Worm (Caenorhabditis elegans): ENCODE results near the gene C05A9.2.
A peak's percentile ranks its signal among the peaks of the same experiment; 100 is the strongest.

Gene C05A9.2

ce11 chrX:10838550-10838949, 5.9 kb downstream of the C05A9.2 start, which contains the start of gene plc-1:
plc-1 (minus strand) TSS chrX:10838650.
- TF ChIP-seq sptf-1 (tag; optimal IDR thresholded peaks at IDR 0.05) (no peak), nhr-2 (tag; optimal IDR thresholded peaks at IDR 0.05) (no peak), ceh-39 (tag; optimal IDR thresholded peaks at IDR 0.05) (no peak), ces-1 (GFP tag; optimal IDR thresholded peaks at IDR 0.05) (peak; percentile 1), lin-13 (tag; optimal IDR thresholded peaks at IDR 0.05) (no peak), ceh-43 (GFP tag; optimal IDR thresholded peaks at IDR 0.05) (no peak)

ce11 chrX:10837609-10838008, 6.9 kb downstream of the C05A9.2 start:
- TF ChIP-seq nhr-237 (tag; optimal IDR thresholded peaks at IDR 0.05) (no peak), lin-32 (GFP tag; optimal IDR thresholded peaks at IDR 0.05) (no peak), unc-120 (tag; optimal IDR thresholded peaks at IDR 0.05; ENCODE audit: poor library complexity, severe bottlenecking) (no peak), drap-1 (GFP tag; optimal IDR thresholded peaks at IDR 0.05) (no peak), mls-2 (tag; optimal IDR thresholded peaks at IDR 0.05) (no peak), lsy-2 (tag; optimal IDR thresholded peaks at IDR 0.05) (no peak), zip-8 (tag; optimal IDR thresholded peaks at IDR 0.05) (no peak), cnd-1 (tag; optimal IDR thresholded peaks at IDR 0.05) (no peak), unc-62 (GFP tag; optimal IDR thresholded peaks at IDR 0.05) (no peak)

- TF ChIP-seq nhr-237 (tag; optimal IDR thresholded peaks at IDR 0.05) (no peak), flh-1 (GFP tag; optimal IDR thresholded peaks at IDR 0.05) (no peak), elt-3 (tag; optimal IDR thresholded peaks at IDR 0.05) (no peak), tbx-8 (GFP tag; optimal IDR thresholded peaks at IDR 0.05) (no peak), zip-8 (tag; optimal IDR thresholded peaks at IDR 0.05) (no peak), unc-62 (GFP tag; optimal IDR thresholded peaks at IDR 0.05) (peak; percentile 67), hlh-1 (tag; optimal IDR thresholded peaks at IDR 0.05) (peak; percentile 31)
Measured at ce11 chrX:10834568-10834967, 9.9 kb downstream of the C05A9.2 start.

- TF ChIP-seq sptf-1 (tag; optimal IDR thresholded peaks at IDR 0.05) (peak; percentile 77), nhr-76 (tag; optimal IDR thresholded peaks at IDR 0.05) (no peak), sem-2 (GFP tag; optimal IDR thresholded peaks at IDR 0.05) (peak; percentile 38), pha-4 (tag; optimal IDR thresholded peaks at IDR 0.05) (no peak), mls-2 (tag; optimal IDR thresholded peaks at IDR 0.05) (peak; percentile 70), ztf-11 (tag; optimal IDR thresholded peaks at IDR 0.05) (no peak), snpc-4 (tag; optimal IDR thresholded peaks at IDR 0.05) (no peak), bed-3 (GFP tag; optimal IDR thresholded peaks at IDR 0.05) (peak; percentile 25), drap-1 (GFP tag; optimal IDR thresholded peaks at IDR 0.05) (peak; percentile 67), lsy-2 (tag; optimal IDR thresholded peaks at IDR 0.05) (no peak), hlh-1 (tag; optimal IDR thresholded peaks at IDR 0.05) (peak; percentile 22), ham-2 (GFP tag; optimal IDR thresholded peaks at IDR 0.05) (peak; percentile 28), mep-1 (tag; optimal IDR thresholded peaks at IDR 0.05) (no peak), nhr-237 (tag; optimal IDR thresholded peaks at IDR 0.05) (no peak), unc-120 (tag; optimal IDR thresholded peaks at IDR 0.05; ENCODE audit: poor library complexity, severe bottlenecking) (peak; percentile 40), nhr-28 (tag; optimal IDR thresholded peaks at IDR 0.05) (no peak), ceh-83 (GFP tag; optimal IDR thresholded peaks at IDR 0.05) (peak; percentile 75), lin-32 (GFP tag; optimal IDR thresholded peaks at IDR 0.05) (no peak), nhr-2 (tag; optimal IDR thresholded peaks at IDR 0.05) (no peak), blmp-1 (tag; optimal IDR thresholded peaks at IDR 0.05) (no peak), cnd-1 (tag; optimal IDR thresholded peaks at IDR 0.05) (peak; percentile 64), M03D4.4 (tag; optimal IDR thresholded peaks at IDR 0.05) (peak; percentile 71), elt-1 (tag; optimal IDR thresholded peaks at IDR 0.05; ENCODE audit: borderline replicate concordance, insufficient read depth) (no peak), nhr-12 (tag; optimal IDR thresholded peaks at IDR 0.05) (no peak), mab-5 (tag; optimal IDR thresholded peaks at IDR 0.05) (no peak)
Measured at ce11 chrX:10821160-10821559, 23.3 kb downstream of the C05A9.2 start.

- TF ChIP-seq mab-5 (tag; optimal IDR thresholded peaks at IDR 0.05) (no peak), ces-1 (GFP tag; optimal IDR thresholded peaks at IDR 0.05) (no peak), ztf-11 (tag; optimal IDR thresholded peaks at IDR 0.05) (no peak)
Measured at ce11 chrX:10820511-10820910, 24.0 kb downstream of the C05A9.2 start, which contains the start of gene F31B12.3. F31B12.3 (minus strand) TSS chrX:10820611.
